Fruit fly (Drosophila melanogaster): ENCODE data around the gene CG3868.

The CG3868 gene

dm6 chr3L:14446874-14447273 lies 44.3 kb upstream of the CG3868 start (continued):
- TF ChIP-seq CG2199 (GFP tag; IDR thresholded peaks at IDR 0.05) (peak; percentile 76), sens (GFP tag) (peak; percentile 86), Pdp1 (GFP tag; optimal IDR thresholded peaks at IDR 0.05) (peak in 1 of 2 experiments; percentile 12), zfh1 (GFP tag; IDR thresholded peaks at IDR 0.05) (0 out of 3 replicates have a peak, but pooled peaks have one; percentile 26), CG15696 (tag; optimal IDR thresholded peaks at IDR 0.05) (peak; percentile 81), crol (GFP tag; IDR thresholded peaks at IDR 0.05) (peak; percentile 72), Kr (GFP tag; optimal IDR thresholded peaks at IDR 0.05) (peak; percentile 84), CG8478 (optimal IDR thresholded peaks at IDR 0.05) (no peak), CG8359 (GFP tag; optimal IDR thresholded peaks at IDR 0.05; ENCODE audit: borderline replicate concordance) (peak; percentile 8), CG11456 (GFP tag; IDR thresholded peaks at IDR 0.05) (no peak), Nf-YB (GFP tag; optimal IDR thresholded peaks at IDR 0.05) (no peak), Xrp1 (GFP tag; IDR thresholded peaks at IDR 0.05) (0 out of 2 replicates have a peak, but pooled peaks have one; percentile 8), tll (GFP tag; optimal IDR thresholded peaks at IDR 0.05) (peak in 1 of 2 experiments; percentile 92), nerfin-2 (GFP tag; IDR thresholded peaks at IDR 0.05; ENCODE audit: partially characterized antibody) (no peak), ac (GFP tag; optimal IDR thresholded peaks at IDR 0.05) (peak; percentile 65), twi (tag; optimal IDR thresholded peaks at IDR 0.05) (peak; percentile 21), CG9727 (GFP tag; optimal IDR thresholded peaks at IDR 0.05) (peak; percentile 70)

dm6 chr3L:14440592-14440991 lies 38.1 kb upstream of the CG3868 start:
- TF ChIP-seq CG17328 (GFP tag; IDR thresholded peaks at IDR 0.05) = no peak
- no peak for TF ChIP-seq CG9932 (GFP tag; IDR thresholded peaks at IDR 0.05)
- no peak for TF ChIP-seq CG14860 (GFP tag; IDR thresholded peaks at IDR 0.05; ENCODE audit: partially characterized antibody)
- TF ChIP-seq CG17829 (tag; optimal IDR thresholded peaks at IDR 0.05) = no peak
- no peak for TF ChIP-seq D19B (GFP tag; optimal IDR thresholded peaks at IDR 0.05)
- TF ChIP-seq CG1233 (GFP tag; optimal IDR thresholded peaks at IDR 0.05) = no peak

- TF ChIP-seq amos (GFP tag; IDR thresholded peaks at IDR 0.05; ENCODE audit: partially characterized antibody) (no peak), caup (GFP tag; optimal IDR thresholded peaks at IDR 0.05; ENCODE audit: severe bottlenecking) (peak; percentile 65), Meics (GFP tag; optimal IDR thresholded peaks at IDR 0.05) (no peak), sd (tag; optimal IDR thresholded peaks at IDR 0.05) (peak; percentile 84), exex (tag; optimal IDR thresholded peaks at IDR 0.05) (peak; percentile 18)
Measured at dm6 chr3L:14432252-14432651, 29.7 kb upstream of the CG3868 start.

dm6 chr3L:14428958-14429357 lies 26.4 kb upstream of the CG3868 start:
- TF ChIP-seq pho (GFP tag; optimal IDR thresholded peaks at IDR 0.05) = no peak
- no peak for TF ChIP-seq sr (GFP tag; IDR thresholded peaks at IDR 0.05)
- no peak for TF ChIP-seq tna (GFP tag; IDR thresholded peaks at IDR 0.05; ENCODE audit: partially characterized antibody)
- no peak for TF ChIP-seq mam (GFP tag; optimal IDR thresholded peaks at IDR 0.05)
- peak; percentile 45 for TF ChIP-seq Ets65A (GFP tag)
- TF ChIP-seq ttk (GFP tag; IDR thresholded peaks at IDR 0.05) = no peak
- TF ChIP-seq Blimp-1 (GFP tag; optimal IDR thresholded peaks at IDR 0.05) = peak; percentile 94
- TF ChIP-seq en (GFP tag; optimal IDR thresholded peaks at IDR 0.05) = no peak
- no peak for TF ChIP-seq cwo (GFP tag; optimal IDR thresholded peaks at IDR 0.05)
- 0 out of 3 replicates have a peak, but pooled peaks have one; percentile 46 for TF ChIP-seq CG2199 (GFP tag; IDR thresholded peaks at IDR 0.05)
- no peak for TF ChIP-seq Bgb (GFP tag; IDR thresholded peaks at IDR 0.05; ENCODE audit: partially characterized antibody)
- TF ChIP-seq row (GFP tag; IDR thresholded peaks at IDR 0.05) = no peak
- no peak for TF ChIP-seq CG7963 (GFP tag; IDR thresholded peaks at IDR 0.05; ENCODE audit: partially characterized antibody)
- TF ChIP-seq CG15514 (GFP tag; optimal IDR thresholded peaks at IDR 0.05) = no peak
- TF ChIP-seq nmo (GFP tag; optimal IDR thresholded peaks at IDR 0.05) = no peak
- peak; percentile 37 for TF ChIP-seq grn (GFP tag; optimal IDR thresholded peaks at IDR 0.05)
- no peak for TF ChIP-seq CG5245 (GFP tag; optimal IDR thresholded peaks at IDR 0.05)
- TF ChIP-seq Drgx (GFP tag; IDR thresholded peaks at IDR 0.05) = no peak
